Worm (Caenorhabditis elegans): Measurements from ENCODE around the gene srg-33.

The srg-33 gene

DNA sequence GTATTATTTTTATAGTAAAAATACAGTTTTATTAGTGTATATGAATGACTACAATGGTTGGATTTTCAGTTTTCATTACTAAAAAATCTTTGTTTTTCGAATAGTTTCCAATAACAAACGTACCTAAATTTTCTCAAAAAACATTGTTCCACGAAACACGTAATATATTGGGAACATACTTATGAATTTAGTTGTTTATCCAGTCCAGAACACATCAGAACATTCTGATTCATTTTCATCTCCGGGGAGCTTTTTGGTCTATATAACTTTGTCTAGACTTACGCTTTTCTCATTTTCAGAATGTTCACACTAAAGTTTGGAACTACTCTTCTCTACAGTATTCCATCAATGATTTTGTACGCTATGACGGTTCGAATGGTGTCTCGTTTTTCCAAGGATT, at the start of gene srg-33:
TSS of gene srg-33 (plus strand) at position 301 of the 400 bp plus-strand sequence.
- TF ChIP-seq unc-62 (GFP tag; optimal IDR thresholded peaks at IDR 0.05) = no peak

DNA sequence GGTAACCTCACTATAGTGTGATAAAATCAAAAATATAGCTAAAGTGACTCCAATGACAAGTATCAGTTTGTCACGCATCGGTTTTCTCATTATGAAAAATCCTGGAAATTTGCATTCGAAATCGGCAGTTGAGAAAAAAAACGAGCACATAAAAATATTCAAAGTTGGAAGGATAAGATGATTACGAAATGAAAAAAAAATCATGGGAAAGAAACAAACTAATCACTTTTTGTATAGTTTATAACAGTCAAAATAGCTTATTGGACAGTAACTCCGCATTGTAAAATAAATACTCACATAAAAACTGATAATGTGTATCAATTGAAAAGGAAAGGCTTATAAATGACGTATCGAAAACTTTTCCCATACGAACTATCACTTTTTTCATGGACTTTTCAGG, 49.1 kb upstream of the srg-33 start, which contains the start of gene C16D9.4:
TSS of gene C16D9.4 (minus strand) at position 101 of the 400 bp plus-strand sequence.
- no peak for TF ChIP-seq unc-62 (GFP tag; optimal IDR thresholded peaks at IDR 0.05)

ce11 chrV:8243201-8243600, 48.7 kb upstream of the srg-33 start:
- TF ChIP-seq unc-62 (GFP tag; optimal IDR thresholded peaks at IDR 0.05) = no peak

DNA sequence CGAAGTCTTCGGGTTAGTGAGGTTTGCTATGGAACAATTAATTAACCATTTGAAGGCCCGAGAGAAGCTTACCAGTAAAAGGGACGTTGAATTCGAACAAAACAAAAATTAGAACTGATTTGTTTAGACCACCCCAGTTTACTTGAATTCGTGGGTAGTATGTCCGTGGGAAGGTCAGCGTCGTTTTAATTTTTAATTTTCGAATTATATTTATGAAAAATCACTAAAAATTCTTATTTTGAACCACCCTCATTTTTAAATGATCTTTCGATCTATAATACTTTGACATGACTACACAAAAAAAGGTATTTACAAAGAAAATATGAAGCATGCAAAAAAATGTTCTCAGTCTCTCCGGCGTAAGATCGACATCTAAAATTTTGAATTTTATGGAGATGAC, 46.4 kb upstream of the srg-33 start, which contains the start of gene C16D9.5:
TSS of gene C16D9.5 (minus strand) at position 101 of the 400 bp plus-strand sequence.
- no peak for TF ChIP-seq unc-62 (GFP tag; optimal IDR thresholded peaks at IDR 0.05)

DNA sequence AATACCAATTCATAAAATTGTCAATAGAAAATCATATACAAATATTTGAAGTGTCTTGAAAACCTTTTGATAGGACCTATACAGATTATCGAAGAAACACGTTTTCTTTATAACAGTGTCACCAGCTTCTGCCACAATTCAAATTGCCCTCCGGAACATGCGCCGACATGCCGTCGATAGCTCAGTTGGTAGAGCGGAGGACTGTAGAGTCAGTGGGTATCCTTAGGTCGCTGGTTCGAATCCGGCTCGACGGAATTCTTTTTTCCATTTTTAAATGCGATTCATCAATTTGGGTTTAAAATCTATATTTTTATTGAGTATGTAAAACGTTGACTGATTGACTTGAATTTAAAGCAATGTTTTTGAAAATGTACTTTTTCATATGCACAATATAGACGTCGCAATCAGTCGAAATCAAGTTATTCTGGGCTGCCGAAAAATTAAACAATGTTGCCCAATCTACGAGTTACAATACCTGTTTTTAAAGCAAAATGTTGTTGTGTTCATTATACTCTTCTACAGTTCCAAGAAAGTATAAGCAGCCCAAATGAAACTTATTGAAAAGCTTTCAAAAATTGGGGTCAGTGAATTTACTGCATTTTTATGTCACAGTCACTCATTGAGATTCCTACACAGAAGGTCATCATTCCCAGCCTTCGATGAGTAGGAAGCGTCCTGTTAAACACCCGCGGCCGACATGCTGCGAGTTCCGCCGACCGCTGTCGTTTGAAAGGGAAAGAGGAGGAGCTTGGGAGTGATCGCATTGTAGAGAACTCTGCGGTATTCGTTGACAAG, 44.4 kb upstream of the srg-33 start:
- TF ChIP-seq unc-62 (GFP tag; optimal IDR thresholded peaks at IDR 0.05) = no peak

ce11 chrV:8250208-8250607, 41.7 kb upstream of the srg-33 start, which contains the start of gene C16D9.6:
Gene C16D9.6, minus strand, starts transcription at chrV:8250308.
- no peak for TF ChIP-seq unc-62 (GFP tag; optimal IDR thresholded peaks at IDR 0.05)

DNA sequence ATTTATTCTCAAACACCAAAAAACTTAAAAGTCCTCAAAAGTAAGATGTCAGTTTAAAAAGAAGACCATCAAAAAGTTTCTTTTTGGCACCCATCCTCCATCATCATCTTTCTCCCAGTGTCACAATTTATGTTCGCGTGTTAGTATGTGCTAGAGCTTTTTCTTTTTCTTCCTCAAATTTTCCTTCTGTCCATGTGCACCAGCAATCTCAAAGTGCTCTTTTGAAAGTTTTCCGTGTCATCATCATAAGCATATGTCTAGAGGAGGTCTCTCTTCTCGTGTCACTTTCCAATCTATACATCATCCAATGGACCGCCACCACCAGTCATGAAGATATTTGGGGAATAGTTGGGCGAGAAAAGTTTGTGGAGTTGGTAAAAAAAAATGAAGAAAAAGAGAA, 40.8 kb upstream of the srg-33 start:
- TF ChIP-seq unc-62 (GFP tag; optimal IDR thresholded peaks at IDR 0.05) = no peak

- TF ChIP-seq unc-62 (GFP tag; optimal IDR thresholded peaks at IDR 0.05) = no peak
Measured at ce11 chrV:8252532-8252931, 39.3 kb upstream of the srg-33 start.

ce11 chrV:8253946-8254345, 37.9 kb upstream of the srg-33 start:
- no peak for TF ChIP-seq unc-62 (GFP tag; optimal IDR thresholded peaks at IDR 0.05)

DNA sequence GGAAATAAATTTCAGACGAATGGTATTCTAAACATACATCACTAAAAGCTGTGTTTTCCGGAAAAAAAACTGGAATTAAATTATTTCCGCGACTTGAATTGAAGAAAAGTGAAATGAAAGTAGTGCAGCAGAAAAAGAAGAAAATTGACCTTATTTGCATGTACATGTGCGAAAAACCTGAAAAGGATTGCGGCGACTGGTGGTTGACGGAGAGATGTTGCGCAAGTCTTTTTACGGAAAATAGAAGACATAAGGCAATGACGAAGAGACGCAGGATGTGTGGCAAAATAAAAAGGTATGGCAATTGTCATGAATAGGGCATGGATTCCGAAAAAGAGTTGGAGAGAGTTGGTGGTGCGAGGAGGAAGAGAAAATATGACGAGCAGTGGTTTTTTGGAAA, 36.9 kb upstream of the srg-33 start:
- TF ChIP-seq unc-62 (GFP tag; optimal IDR thresholded peaks at IDR 0.05) = no peak

- TF ChIP-seq unc-62 (GFP tag; optimal IDR thresholded peaks at IDR 0.05) = no peak
Measured at ce11 chrV:8259016-8259415, 32.8 kb upstream of the srg-33 start, which contains the start of gene C16D9.1. Gene C16D9.1, plus strand, starts transcription at chrV:8259316.

- TF ChIP-seq unc-62 (GFP tag; optimal IDR thresholded peaks at IDR 0.05) = no peak
Measured at ce11 chrV:8262212-8262611, 29.7 kb upstream of the srg-33 start.

DNA sequence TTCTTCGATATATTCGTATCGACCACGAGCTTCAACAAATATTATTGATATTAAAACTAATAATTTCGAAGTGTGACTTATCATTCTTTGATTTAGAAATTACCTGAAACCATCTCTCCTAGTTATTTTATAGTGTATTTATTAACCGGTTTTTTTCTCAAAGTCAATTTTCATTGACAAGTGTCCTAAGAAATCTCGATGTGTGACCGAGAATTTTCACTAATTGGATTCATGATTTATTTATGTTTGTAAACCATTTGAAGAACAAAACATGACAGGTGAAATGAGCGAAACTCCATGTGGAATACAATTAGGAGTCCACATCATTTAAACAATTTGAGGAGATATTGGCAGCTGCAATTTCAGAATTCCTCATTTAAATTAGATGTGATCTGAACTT, 28.4 kb upstream of the srg-33 start, which contains the start of gene C16D9.8:
TSS of gene C16D9.8 (minus strand) at position 101 of the 400 bp plus-strand sequence.
- no peak for TF ChIP-seq unc-62 (GFP tag; optimal IDR thresholded peaks at IDR 0.05)

ce11 chrV:8263941-8264340, 27.9 kb upstream of the srg-33 start, which contains the start of gene C16D9.9:
Gene C16D9.9, plus strand, starts transcription at chrV:8264241.
- no peak for TF ChIP-seq unc-62 (GFP tag; optimal IDR thresholded peaks at IDR 0.05)

- no peak for TF ChIP-seq unc-62 (GFP tag; optimal IDR thresholded peaks at IDR 0.05)
Measured at ce11 chrV:8266232-8266631, 25.6 kb upstream of the srg-33 start, which contains the start of gene F21F8.5. Gene F21F8.5, minus strand, starts transcription at chrV:8266332.

- TF ChIP-seq unc-62 (GFP tag; optimal IDR thresholded peaks at IDR 0.05) = no peak
Measured at ce11 chrV:8267275-8267674, 24.6 kb upstream of the srg-33 start.

ce11 chrV:8268902-8269301, 23.0 kb upstream of the srg-33 start, which contains the start of the genes asp-6 and asp-12:
Gene asp-6, minus strand, starts transcription at chrV:8268937.
Gene asp-12, plus strand, starts transcription at chrV:8269210.
- TF ChIP-seq unc-62 (GFP tag; optimal IDR thresholded peaks at IDR 0.05) = no peak
